Worm (Caenorhabditis elegans): ENCODE results near the gene F48G7.7.

DNA sequence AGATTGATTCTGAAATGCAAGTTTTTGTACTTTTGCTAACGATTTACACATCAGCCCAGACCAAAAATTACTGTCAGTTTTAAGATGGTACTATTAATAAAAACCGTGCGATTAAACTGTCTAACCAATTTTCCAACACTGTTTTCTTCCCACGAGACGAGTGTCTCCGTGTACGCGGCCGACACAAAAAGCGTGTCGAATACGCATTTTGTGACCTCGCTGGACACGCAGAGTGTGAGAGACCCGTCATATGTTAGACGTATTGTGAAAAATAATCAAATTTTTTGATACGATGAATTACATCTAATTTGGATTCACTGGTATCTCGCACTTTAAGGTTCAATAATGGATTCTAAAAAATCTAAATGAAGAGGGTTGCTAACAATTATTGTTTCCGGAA, 9.4 kb upstream of the F48G7.7 start:
- TF ChIP-seq him-1 (tag; optimal IDR thresholded peaks at IDR 0.05) (no peak), W03F9.2 (tag; optimal IDR thresholded peaks at IDR 0.05) (no peak)

All from whole organism, L4/young adult.